Worm (Caenorhabditis elegans) whole organism, L4 larva: ENCODE data around the gene copg-1.

Experiments used
- ama-1 ChIP-seq: fragments of 150-350 bp; optimal IDR thresholded peaks from 2 replicates; lab custom pipeline; 2014; ENCODE audit warnings: inconsistent platforms, mixed read lengths
- ceh-82 ChIP-seq: sonication (generic microtip); optimal IDR thresholded peaks from 2 replicates; lab custom pipeline; 2017; ENCODE audit warnings: missing biosample characterization, missing genetic modification characterization
- ces-1 ChIP-seq: fragments of 150-350 bp; sonication (generic microtip); optimal IDR thresholded peaks from 4 replicates; lab custom pipeline; 2014; ENCODE audit warnings: missing biosample characterization, missing genetic modification reagents, missing genetic modification characterization
- cey-2 ChIP-seq: sonication (generic microtip); optimal IDR thresholded peaks from 3 replicates; lab custom pipeline; 2017; ENCODE audit warnings: missing genetic modification characterization, mild to moderate bottlenecking, missing compliant biosample characterization, antibody characterized with exemption, borderline replicate concordance; ENCODE audit not compliant: insufficient read depth
- egl-27 ChIP-seq: sonication (generic microtip); optimal IDR thresholded peaks from 3 replicates; lab custom pipeline; 2017; ENCODE audit warnings: missing biosample characterization, missing genetic modification reagents, missing genetic modification characterization
- mep-1 ChIP-seq: fragments of 150-350 bp; sonication (generic microtip); optimal IDR thresholded peaks from 3 replicates; lab custom pipeline; 2014; ENCODE audit warnings: missing biosample characterization, missing genetic modification characterization
- nhr-237 ChIP-seq: sonication (generic microtip); optimal IDR thresholded peaks from 2 replicates; lab custom pipeline; 2017; ENCODE audit warnings: missing biosample characterization, missing genetic modification characterization
- saeg-2 ChIP-seq: fragments of 200-800 bp; sonication (Bioruptor generic); IDR thresholded peaks from 2 replicates; pipeline ENCODE4 v1.3.6; 2022; ENCODE audit warnings: missing genetic modification reagents, missing genetic modification characterization, missing compliant biosample characterization
- skn-1 ChIP-seq: fragments of 150-350 bp; optimal IDR thresholded peaks from 2 replicates; lab custom pipeline; 2014; ENCODE audit warnings: missing biosample characterization, missing genetic modification characterization
- snpc-1.2 ChIP-seq: fragments of 200-800 bp; sonication (Bioruptor generic); IDR thresholded peaks from 2 replicates; pipeline ENCODE4 v1.3.6; 2022; ENCODE audit warnings: missing genetic modification reagents, missing genetic modification characterization, missing compliant biosample characterization
- spr-1 ChIP-seq: sonication (generic microtip); optimal IDR thresholded peaks from 2 replicates; lab custom pipeline; 2016; ENCODE audit warnings: mild to moderate bottlenecking, missing genetic modification characterization, missing compliant biosample characterization
- unc-39 ChIP-seq: sonication (generic microtip); optimal IDR thresholded peaks from 2 replicates; lab custom pipeline; 2017; ENCODE audit warnings: missing biosample characterization, missing genetic modification characterization
- zag-1 ChIP-seq: fragments of 150-350 bp; optimal IDR thresholded peaks from 2 replicates; lab custom pipeline; 2014; ENCODE audit warnings: missing biosample characterization, missing genetic modification characterization

DNA sequence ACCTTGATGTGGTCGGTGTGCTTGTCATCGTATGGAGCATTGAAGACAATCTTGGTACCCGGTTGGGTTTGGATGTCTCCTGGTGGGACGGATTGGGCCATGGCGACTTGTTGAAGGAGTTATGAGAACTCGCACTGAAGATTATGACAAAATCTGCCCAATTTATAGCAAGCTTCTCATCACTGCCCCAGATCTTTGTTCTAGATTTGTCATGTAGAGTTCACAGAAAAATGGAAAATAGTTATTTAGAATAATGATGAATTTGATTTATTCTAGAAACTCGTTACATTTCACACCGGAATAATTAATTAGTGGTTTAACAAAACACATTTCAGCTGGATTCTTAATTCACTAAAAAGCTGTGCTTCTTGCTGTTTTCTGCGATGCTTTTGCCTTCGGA is 8.1 kb upstream of the copg-1 start, which contains the start of gene msp-38:
- TF ChIP-seq zag-1, result no peak
- no peak for TF ChIP-seq saeg-2 (GFP tag; lab: Robert Waterston, UW)
- no peak for TF ChIP-seq ces-1 (GFP tag; lab: Kevin White, UChicago)
- no peak for TF ChIP-seq egl-27 (tag; lab: Kevin White, UChicago)
- TF ChIP-seq ceh-82, result no peak
- TF ChIP-seq nhr-237, result no peak
- TF ChIP-seq unc-39 (tag; lab: Kevin White, UChicago), result no peak
- TF ChIP-seq snpc-1.2 (GFP tag; lab: Robert Waterston, UW), result no peak
- TF ChIP-seq skn-1 (tag; lab: Kevin White, UChicago), result no peak
- TF ChIP-seq mep-1 (tag; lab: Kevin White, UChicago), result no peak
- TF ChIP-seq cey-2 (tag; lab: Kevin White, UChicago), result no peak
- TF ChIP-seq ama-1, result no peak
- no peak for TF ChIP-seq spr-1
